Fruit fly (Drosophila melanogaster): ENCODE data around the gene PNUTS.

Gene PNUTS

dm6 chr2L:850727-851257 lies 19.5 kb upstream of the PNUTS start, which contains the start of gene drongo (continued):
- TF ChIP-seq CG9876 (GFP tag; optimal IDR thresholded peaks at IDR 0.05) (peak; percentile 8), CG32767 (GFP tag; IDR thresholded peaks at IDR 0.05) (no peak), crc (GFP tag; optimal IDR thresholded peaks at IDR 0.05) (no peak), az2 (GFP tag; optimal IDR thresholded peaks at IDR 0.05) (no peak), dm (GFP tag; optimal IDR thresholded peaks at IDR 0.05) (peak; percentile 14), gsb (GFP tag; IDR thresholded peaks at IDR 0.05) (no peak), CG2889 (GFP tag; IDR thresholded peaks at IDR 0.05) (no peak), CG2712 (tag; optimal IDR thresholded peaks at IDR 0.05) (peak; percentile 41), kay (GFP tag; optimal IDR thresholded peaks at IDR 0.05) (peak; percentile 14), onecut (GFP tag; IDR thresholded peaks at IDR 0.05) (peak; percentile 50), CkIIα-i1 (GFP tag; IDR thresholded peaks at IDR 0.05) (no peak), CG7928 (GFP tag; optimal IDR thresholded peaks at IDR 0.05) (peak; percentile 19), jigr1 (GFP tag; IDR thresholded peaks at IDR 0.05) (no peak), CG12942 (GFP tag; optimal IDR thresholded peaks at IDR 0.05) (no peak), Sox100B (GFP tag; optimal IDR thresholded peaks at IDR 0.05) (no peak), CG18011 (GFP tag; optimal IDR thresholded peaks at IDR 0.05) (no peak), Ada2b (GFP tag; IDR thresholded peaks at IDR 0.05) (no peak), fd102C (GFP tag; optimal IDR thresholded peaks at IDR 0.05) (no peak), CHES-1-like (GFP tag; optimal IDR thresholded peaks at IDR 0.05) (peak; percentile 67), dysf (GFP tag; IDR thresholded peaks at IDR 0.05) (no peak), Mes4 (GFP tag; optimal IDR thresholded peaks at IDR 0.05) (no peak), crp (GFP tag; optimal IDR thresholded peaks at IDR 0.05) (no peak), zen2 (GFP tag; IDR thresholded peaks at IDR 0.05; ENCODE audit: partially characterized antibody) (no peak; the same call in 1 of the 3 replicates), zfh2 (GFP tag; optimal IDR thresholded peaks at IDR 0.05) (no peak), Nf-YA (GFP tag; IDR thresholded peaks at IDR 0.05) (no peak), D19B (GFP tag; optimal IDR thresholded peaks at IDR 0.05) (no peak), wor (GFP tag; IDR thresholded peaks at IDR 0.05) (no peak), dati (GFP tag; IDR thresholded peaks at IDR 0.05) (no peak), cad (GFP tag; optimal IDR thresholded peaks at IDR 0.05) (no peak), yki (optimal IDR thresholded peaks at IDR 0.05) (no peak), chif (GFP tag; optimal IDR thresholded peaks at IDR 0.05) (peak; percentile 6 to 44), CG10366 (GFP tag; IDR thresholded peaks at IDR 0.05) (no peak), CG11696 (GFP tag; IDR thresholded peaks at IDR 0.05) (no peak), gem (tag; optimal IDR thresholded peaks at IDR 0.05) (no peak), CG18262 (tag; optimal IDR thresholded peaks at IDR 0.05) (peak; percentile 9), CG16863 (GFP tag; optimal IDR thresholded peaks at IDR 0.05) (no peak), CG6791 (GFP tag; IDR thresholded peaks at IDR 0.05; ENCODE audit: partially characterized antibody) (peak; percentile 68), dimm (GFP tag; IDR thresholded peaks at IDR 0.05) (no peak), jing (GFP tag; optimal IDR thresholded peaks at IDR 0.05) (no peak), ranshi (GFP tag; IDR thresholded peaks at IDR 0.05) (peak; percentile 18; the same call in 1 of the 2 replicates), MBD-R2 (GFP tag; IDR thresholded peaks at IDR 0.05) (peak; percentile 37), Hr51 (GFP tag; optimal IDR thresholded peaks at IDR 0.05) (peak in 1 of 2 experiments; percentile 14), CG8478 (optimal IDR thresholded peaks at IDR 0.05) (no peak), Atf-2 (GFP tag; optimal IDR thresholded peaks at IDR 0.05) (no peak), psq (GFP tag; optimal IDR thresholded peaks at IDR 0.05) (peak; percentile 34), repo (GFP tag; optimal IDR thresholded peaks at IDR 0.05) (no peak), fu2 (GFP tag; optimal IDR thresholded peaks at IDR 0.05) (no peak), CG3847 (GFP tag; IDR thresholded peaks at IDR 0.05) (peak; percentile 33; the same call in 1 of the 2 replicates), Sry-δ (GFP tag; optimal IDR thresholded peaks at IDR 0.05) (peak; percentile 61), CG17802 (tag; optimal IDR thresholded peaks at IDR 0.05) (peak; percentile 6), Oli (tag; optimal IDR thresholded peaks at IDR 0.05) (no peak), CG31388 (GFP tag; optimal IDR thresholded peaks at IDR 0.05) (no peak), CG5180 (GFP tag; optimal IDR thresholded peaks at IDR 0.05) (peak; percentile 28)

Data from whole organism, embryonic.